Worm (Caenorhabditis elegans): Measurements from ENCODE around the gene clec-246.

DNA sequence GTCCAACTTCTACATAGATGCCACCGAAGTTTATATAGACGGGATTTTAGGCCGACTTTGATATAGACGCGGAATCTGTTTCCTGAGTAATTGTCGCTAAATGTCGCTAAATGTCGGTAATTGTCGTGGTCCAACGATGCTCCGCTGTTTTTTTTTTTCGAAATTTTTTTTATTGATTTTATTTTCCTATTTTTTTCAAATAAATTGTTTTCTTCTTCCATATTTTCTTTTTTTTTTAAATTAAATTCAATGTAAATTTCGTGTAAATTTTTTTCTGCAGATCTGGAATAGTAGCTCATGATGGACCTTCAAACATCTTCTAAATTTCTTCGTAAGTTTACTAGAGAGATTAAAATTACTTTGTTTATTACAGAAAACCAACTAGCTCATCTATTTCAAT is 4.4 kb upstream of the clec-246 start, which contains the start of gene C31G12.3:
- TF ChIP-seq tbx-37 (GFP tag; conservative IDR thresholded peaks at IDR 0.05) (no peak), tra-4 (tag; optimal IDR thresholded peaks at IDR 0.05) (no peak), tbx-11 (GFP tag; IDR thresholded peaks at IDR 0.05) (no peak), F13C5.2 (tag; optimal IDR thresholded peaks at IDR 0.05) (no peak), ama-1 (optimal IDR thresholded peaks at IDR 0.05) (no peak), scrt-1 (GFP tag; IDR thresholded peaks at IDR 0.05) (no peak), ets-7 (tag; optimal IDR thresholded peaks at IDR 0.05) (no peak), hnd-1 (tag; optimal IDR thresholded peaks at IDR 0.05) (no peak)

Data from whole organism, early embryonic.